Worm (Caenorhabditis elegans) whole organism, L4 larva: Measurements from ENCODE around the gene folt-1.

ENCODE experiments used
- ZK546.5 ChIP-seq, 2 experiments: sonication (generic microtip); optimal IDR thresholded peaks; 2 replicates each; lab custom pipeline; 2017; ENCODE audit warnings: missing biosample characterization in 2 of 2, missing genetic modification characterization in 2 of 2
- ama-1 ChIP-seq: fragments of 150-350 bp; optimal IDR thresholded peaks from 2 replicates; lab custom pipeline; 2014; ENCODE audit warnings: inconsistent platforms, mixed read lengths
- hmg-1.1 ChIP-seq: fragments of 200-800 bp; sonication (Bioruptor generic); IDR thresholded peaks from 2 replicates; pipeline ENCODE4 v1.3.6; 2022; ENCODE audit warnings: missing genetic modification reagents, missing genetic modification characterization, missing compliant biosample characterization
- lim-7 ChIP-seq: fragments of 200-800 bp; sonication (Bioruptor generic); IDR thresholded peaks from 2 replicates; pipeline ENCODE4 v1.3.6; 2022; ENCODE audit warnings: missing genetic modification characterization, missing compliant biosample characterization
- mdl-1 ChIP-seq, 2 experiments: fragments of 150-350 bp in 1 of 2; sonication (generic microtip) in 1 of 2; optimal IDR thresholded peaks; 2 replicates each; lab custom pipeline; 2014 to 2017; ENCODE audit warnings: missing biosample characterization in 2 of 2, missing genetic modification characterization in 2 of 2
- mdt-29 ChIP-seq: fragments of 200-800 bp; sonication (Bioruptor generic); IDR thresholded peaks from 2 replicates; pipeline ENCODE4 v1.3.6; 2022; ENCODE audit warnings: missing genetic modification reagents, missing genetic modification characterization, missing compliant biosample characterization
- mxl-3 ChIP-seq: fragments of 200-800 bp; sonication (Bioruptor generic); optimal IDR thresholded peaks from 2 replicates; lab custom pipeline; 2018; ENCODE audit warnings: mild to moderate bottlenecking, missing genetic modification characterization, missing compliant biosample characterization
- unc-62 ChIP-seq, 3 experiments: fragments of 150-350 bp in 1 of 3; sonication (generic microtip); optimal IDR thresholded peaks in 2 of 3; peaks in 1 of 3; 1 replicate in 1 of 3; 2 replicates in 2 of 3; lab custom pipeline; 2014 to 2017; ENCODE audit warnings: missing biosample characterization in 3 of 3, missing genetic modification characterization in 3 of 3, missing genetic modification reagents in 3 of 3, missing genotype in 1 of 3
- zag-1 ChIP-seq: fragments of 150-350 bp; optimal IDR thresholded peaks from 2 replicates; lab custom pipeline; 2014; ENCODE audit warnings: missing biosample characterization, missing genetic modification characterization

ce11 chrV:11170564-11171329 lies 29.5 kb downstream of the folt-1 start:
- TF ChIP-seq zag-1 (tag; lab: Kevin White, UChicago): no peak
- no peak for TF ChIP-seq ZK546.5 (tag; optimal IDR thresholded peaks at IDR 0.05; lab: Kevin White, UChicago)
- no peak for TF ChIP-seq lim-7
- TF ChIP-seq ama-1 (lab: Kevin White, UChicago): no peak
- TF ChIP-seq mdt-29 (GFP tag; lab: Robert Waterston, UW): no peak
- no peak for TF ChIP-seq mxl-3 (GFP tag; lab: Kevin White, UChicago)
- TF ChIP-seq unc-62 (GFP tag; optimal IDR thresholded peaks at IDR 0.05 in 1 of 2; lab: Kevin White, UChicago): peak in 1 of 2 experiments; percentile 98
- TF ChIP-seq unc-62 (tag; optimal IDR thresholded peaks at IDR 0.05; lab: Kevin White, UChicago): no peak
- TF ChIP-seq mdl-1 (tag; optimal IDR thresholded peaks at IDR 0.05; lab: Kevin White, UChicago): no peak
- no peak for TF ChIP-seq hmg-1.1 (GFP tag; lab: Robert Waterston, UW)
